Worm (Caenorhabditis elegans) whole organism, L3 larva: ENCODE results near the gene C16C4.17.

Experiments
- ZK546.5 ChIP-seq: sonication (generic microtip); optimal IDR thresholded peaks from 2 replicates; lab custom pipeline; 2017; ENCODE audit warnings: missing biosample characterization, missing genetic modification characterization
- aly-2 ChIP-seq: fragments of 150-350 bp; optimal IDR thresholded peaks from 2 replicates; lab custom pipeline; 2014; ENCODE audit warnings: missing biosample characterization, missing genetic modification characterization
- ama-1 ChIP-seq: fragments of 150-350 bp; optimal IDR thresholded peaks from 2 replicates; lab custom pipeline; 2018
- ceh-16 ChIP-seq: sonication (generic microtip); optimal IDR thresholded peaks from 2 replicates; lab custom pipeline; 2017; ENCODE audit warnings: missing biosample characterization, missing genetic modification characterization
- ceh-28 ChIP-seq: fragments of 150-350 bp; optimal IDR thresholded peaks from 2 replicates; lab custom pipeline; 2014; ENCODE audit warnings: missing biosample characterization, missing genetic modification reagents, missing genetic modification characterization
- ceh-82 ChIP-seq: fragments of 150-350 bp; optimal IDR thresholded peaks from 2 replicates; lab custom pipeline; 2014; ENCODE audit warnings: missing biosample characterization, missing genetic modification characterization
- ceh-9 ChIP-seq: sonication (generic microtip); optimal IDR thresholded peaks from 2 replicates; lab custom pipeline; 2018; ENCODE audit warnings: missing biosample characterization, missing genetic modification characterization
- daf-12 ChIP-seq: fragments of 150-350 bp; optimal IDR thresholded peaks from 2 replicates; lab custom pipeline; 2014; ENCODE audit warnings: missing biosample characterization, missing genetic modification reagents, missing genetic modification characterization
- egl-27 ChIP-seq: sonication (generic microtip); optimal IDR thresholded peaks from 4 replicates; lab custom pipeline; 2017; ENCODE audit warnings: missing biosample characterization, missing genetic modification reagents, missing genetic modification characterization
- egl-5 ChIP-seq: fragments of 150-350 bp; optimal IDR thresholded peaks from 2 replicates; lab custom pipeline; 2017; ENCODE audit warnings: missing biosample characterization, missing genetic modification reagents, missing genetic modification characterization, inconsistent platforms
- elt-1 ChIP-seq: fragments of 150-350 bp; optimal IDR thresholded peaks from 2 replicates; lab custom pipeline; 2014; ENCODE audit warnings: missing biosample characterization, missing genetic modification characterization
- elt-2 ChIP-seq: sonication (generic microtip); optimal IDR thresholded peaks from 2 replicates; lab custom pipeline; 2016; ENCODE audit warnings: missing genetic modification reagents, mild to moderate bottlenecking, missing genetic modification characterization, missing compliant biosample characterization
- eor-1 ChIP-seq, 2 experiments: fragments of 150-350 bp; optimal IDR thresholded peaks; 2 replicates each; lab custom pipeline; 2014 to 2018; ENCODE audit warnings: missing biosample characterization in 2 of 2, missing genetic modification characterization in 2 of 2
- fkh-10 ChIP-seq: sonication (generic microtip); optimal IDR thresholded peaks from 2 replicates; lab custom pipeline; 2017; ENCODE audit warnings: missing biosample characterization, missing genetic modification reagents, missing genetic modification characterization
- fkh-2 ChIP-seq: fragments of 150-350 bp; optimal IDR thresholded peaks from 2 replicates; lab custom pipeline; 2014; ENCODE audit warnings: missing biosample characterization, missing genetic modification reagents, missing genetic modification characterization
- fos-1 ChIP-seq: fragments of 150-350 bp; optimal IDR thresholded peaks from 2 replicates; lab custom pipeline; 2014; ENCODE audit warnings: missing biosample characterization, missing genetic modification characterization
- hmg-11 ChIP-seq: sonication (generic microtip); optimal IDR thresholded peaks from 2 replicates; lab custom pipeline; 2016; ENCODE audit warnings: missing genetic modification characterization, missing compliant biosample characterization
- jun-1 ChIP-seq: fragments of 150-350 bp; optimal IDR thresholded peaks from 2 replicates; lab custom pipeline; 2014; ENCODE audit warnings: missing biosample characterization, missing genetic modification reagents, missing genetic modification characterization
- lin-39 ChIP-seq: fragments of 150-350 bp; optimal IDR thresholded peaks from 2 replicates; lab custom pipeline; 2018; ENCODE audit warnings: missing biosample characterization, missing genetic modification reagents, missing genetic modification characterization
- lsy-12 ChIP-seq: sonication (generic microtip); optimal IDR thresholded peaks from 2 replicates; lab custom pipeline; 2016; ENCODE audit warnings: mild to moderate bottlenecking, missing genetic modification characterization, missing compliant biosample characterization
- mdl-1 ChIP-seq: fragments of 150-350 bp; optimal IDR thresholded peaks from 2 replicates; lab custom pipeline; 2014; ENCODE audit warnings: missing biosample characterization, missing genetic modification characterization
- nfya-1 ChIP-seq: sonication (generic microtip); optimal IDR thresholded peaks from 2 replicates; lab custom pipeline; 2017; ENCODE audit warnings: missing genetic modification characterization, mild to moderate bottlenecking, missing compliant biosample characterization, antibody characterized with exemption, moderate library complexity; ENCODE audit not compliant: insufficient read depth
- nhr-11 ChIP-seq: fragments of 150-350 bp; optimal IDR thresholded peaks from 2 replicates; lab custom pipeline; 2014; ENCODE audit warnings: missing biosample characterization, missing genetic modification characterization
- nhr-12 ChIP-seq: fragments of 150-350 bp; optimal IDR thresholded peaks from 2 replicates; lab custom pipeline; 2014; ENCODE audit warnings: missing biosample characterization, missing genetic modification characterization
- nhr-23 ChIP-seq: fragments of 150-350 bp; optimal IDR thresholded peaks from 2 replicates; lab custom pipeline; 2014; ENCODE audit warnings: missing biosample characterization, missing genetic modification reagents, missing genetic modification characterization
- nhr-25 ChIP-seq: sonication (generic microtip); optimal IDR thresholded peaks from 2 replicates; lab custom pipeline; 2017; ENCODE audit warnings: missing biosample characterization, missing genetic modification characterization
- pqm-1 ChIP-seq: fragments of 150-350 bp; optimal IDR thresholded peaks from 2 replicates; lab custom pipeline; 2017; ENCODE audit warnings: missing biosample characterization, missing genetic modification characterization, inconsistent platforms
- skn-1 ChIP-seq: fragments of 150-350 bp; optimal IDR thresholded peaks from 2 replicates; lab custom pipeline; 2014; ENCODE audit warnings: missing biosample characterization, missing genetic modification characterization
- tbx-2 ChIP-seq: sonication (generic microtip); optimal IDR thresholded peaks from 2 replicates; lab custom pipeline; 2016; ENCODE audit warnings: mild to moderate bottlenecking, missing genetic modification characterization, missing compliant biosample characterization
- unc-39 ChIP-seq: sonication (generic microtip); optimal IDR thresholded peaks from 4 replicates; lab custom pipeline; 2017; ENCODE audit warnings: missing biosample characterization, missing genetic modification characterization
- unc-62 ChIP-seq: fragments of 150-350 bp; sonication (generic microtip); optimal IDR thresholded peaks from 4 replicates; lab custom pipeline; 2014; ENCODE audit warnings: missing biosample characterization, missing genetic modification reagents, missing genetic modification characterization
- ztf-11 ChIP-seq: fragments of 150-350 bp; optimal IDR thresholded peaks from 2 replicates; lab custom pipeline; 2014; ENCODE audit warnings: missing biosample characterization, missing genetic modification characterization

C16C4.17 gene

DNA sequence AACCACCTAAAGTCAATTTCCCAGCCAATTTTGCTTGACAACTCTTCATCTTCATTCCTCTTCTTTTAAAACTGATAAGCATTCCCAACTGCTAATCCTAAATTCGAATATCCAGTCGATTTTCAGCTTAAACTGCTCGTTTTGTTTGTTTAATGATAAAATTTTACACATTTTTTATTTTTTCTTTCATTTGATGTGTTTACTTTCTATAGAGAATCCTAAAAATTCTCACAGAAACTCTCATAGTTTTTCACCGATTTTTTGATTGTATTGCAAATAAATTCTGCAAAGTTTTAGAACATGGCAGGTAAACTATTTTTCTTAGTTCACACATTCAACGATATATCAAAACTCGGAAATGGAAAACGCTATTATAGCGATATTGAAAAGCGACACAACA, 31.4 kb downstream of the C16C4.17 start, which contains the start of gene math-25:
Gene math-25 (plus strand): TSS at position 301 of the 400 bp plus-strand sequence.
- TF ChIP-seq fkh-10 (no peak), egl-27 (tag; lab: Kevin White, UChicago) (no peak), skn-1 (no peak), unc-62 (no peak), nfya-1 (tag; lab: Kevin White, UChicago) (no peak), mdl-1 (no peak), ceh-28 (tag; lab: Kevin White, UChicago) (no peak), ama-1 (no peak), ztf-11 (tag; lab: Kevin White, UChicago) (no peak), aly-2 (tag; lab: Kevin White, UChicago) (no peak)

DNA sequence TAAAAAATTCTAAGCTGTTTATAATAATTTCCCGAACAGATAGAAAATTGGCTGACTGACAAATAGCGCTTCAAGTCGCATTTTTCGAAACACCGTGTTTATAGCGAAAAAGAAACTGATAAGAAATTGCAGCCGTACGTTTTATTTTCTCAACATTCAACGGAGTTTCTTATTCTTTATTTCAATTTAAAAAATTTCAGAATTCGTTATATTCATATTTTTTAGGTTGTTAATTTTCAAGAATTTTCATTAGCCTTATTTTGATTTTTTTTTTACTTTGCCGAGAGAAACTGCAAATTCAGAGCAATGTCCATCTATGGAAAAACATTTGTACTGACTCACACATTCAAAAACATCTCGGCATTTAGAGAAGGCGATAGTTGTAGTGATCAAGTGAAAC, 33.6 kb downstream of the C16C4.17 start, which contains the start of gene C46F9.6:
Gene C46F9.6 (plus strand): TSS at position 301 of the 400 bp plus-strand sequence.
- TF ChIP-seq hmg-11 (tag; lab: Kevin White, UChicago) = no peak
- no peak for TF ChIP-seq fos-1
- TF ChIP-seq elt-2 (tag; lab: Kevin White, UChicago) = peak; percentile 19

DNA sequence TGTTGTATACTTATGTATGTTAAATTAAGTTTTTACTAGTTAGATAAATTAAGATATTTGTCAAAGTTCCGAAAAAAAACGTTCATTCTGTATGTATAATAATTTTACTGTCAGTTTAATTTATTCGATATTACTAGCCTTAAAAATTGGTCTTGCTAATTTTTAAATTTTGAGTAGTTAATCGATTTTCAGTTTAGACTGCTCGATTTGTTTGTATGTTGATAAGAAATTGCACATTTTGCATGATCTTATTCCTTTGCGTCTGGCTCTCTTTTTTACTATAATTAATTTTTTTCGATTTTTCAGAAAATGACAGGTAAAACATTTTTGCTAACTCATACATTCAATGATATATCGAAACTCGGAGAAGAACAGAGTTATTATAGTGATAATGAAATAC, 35.6 kb downstream of the C16C4.17 start, which contains the start of gene math-24:
Gene math-24 (plus strand): TSS at position 301 of the 400 bp plus-strand sequence.
- TF ChIP-seq ceh-28 (tag; lab: Kevin White, UChicago) = no peak
- no peak for TF ChIP-seq hmg-11 (tag; lab: Kevin White, UChicago)
- TF ChIP-seq tbx-2 (tag; lab: Kevin White, UChicago) = no peak
- TF ChIP-seq ztf-11 (tag; lab: Kevin White, UChicago) = no peak
- TF ChIP-seq ceh-82 (tag; lab: Kevin White, UChicago) = no peak
- no peak for TF ChIP-seq ama-1
- no peak for TF ChIP-seq ceh-9 (tag; lab: Kevin White, UChicago)

DNA sequence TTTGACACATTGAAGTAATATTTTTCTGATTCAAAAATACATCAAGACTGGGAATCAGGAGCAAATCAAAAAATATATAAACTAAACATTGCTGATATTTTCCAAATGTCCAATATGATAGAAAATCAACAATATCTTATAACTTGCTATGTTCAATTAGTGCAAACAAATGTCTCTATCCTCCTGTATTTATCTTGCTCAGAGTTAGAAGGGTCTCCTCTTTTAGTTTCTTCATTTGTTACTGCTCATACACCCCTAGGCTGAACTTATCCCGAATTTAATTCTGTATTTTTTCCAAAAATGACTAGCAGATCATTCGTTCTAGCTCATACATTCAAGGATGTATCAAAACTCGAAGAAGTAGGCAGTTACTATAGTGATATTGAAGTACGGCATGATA, 37.6 kb downstream of the C16C4.17 start, which contains the start of gene math-23:
Gene math-23 (plus strand): TSS at position 301 of the 400 bp plus-strand sequence.
- TF ChIP-seq lsy-12 (tag; lab: Kevin White, UChicago) (no peak), nfya-1 (tag; lab: Kevin White, UChicago) (no peak), ZK546.5 (tag; lab: Kevin White, UChicago) (no peak), mdl-1 (no peak)

DNA sequence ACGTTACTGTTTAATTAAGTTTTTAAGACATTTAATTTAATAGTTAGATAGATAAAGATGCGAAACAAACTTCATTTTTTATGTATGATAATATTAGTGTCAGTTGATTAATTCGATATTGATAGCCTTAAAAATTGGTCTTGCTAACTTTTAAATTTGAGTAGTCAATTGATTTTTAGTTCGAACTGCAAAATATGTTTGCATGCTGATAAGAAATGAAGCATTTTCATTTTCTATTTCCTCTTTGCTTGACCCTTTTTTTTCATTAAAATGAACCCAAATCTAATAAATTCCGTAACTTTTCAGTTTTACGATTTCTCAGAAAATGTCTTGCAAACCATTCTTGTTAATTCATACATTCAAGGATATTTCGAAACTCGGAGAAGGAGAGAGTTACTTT, 40.7 kb downstream of the C16C4.17 start, which contains the start of gene math-22:
Gene math-22 (plus strand): TSS at position 301 of the 400 bp plus-strand sequence.
- TF ChIP-seq nhr-12 (tag; lab: Kevin White, UChicago) (no peak), pqm-1 (tag; lab: Kevin White, UChicago) (peak; percentile 16), nhr-23 (tag; lab: Kevin White, UChicago) (no peak), egl-27 (tag; lab: Kevin White, UChicago) (no peak), daf-12 (tag; lab: Kevin White, UChicago) (no peak)

DNA sequence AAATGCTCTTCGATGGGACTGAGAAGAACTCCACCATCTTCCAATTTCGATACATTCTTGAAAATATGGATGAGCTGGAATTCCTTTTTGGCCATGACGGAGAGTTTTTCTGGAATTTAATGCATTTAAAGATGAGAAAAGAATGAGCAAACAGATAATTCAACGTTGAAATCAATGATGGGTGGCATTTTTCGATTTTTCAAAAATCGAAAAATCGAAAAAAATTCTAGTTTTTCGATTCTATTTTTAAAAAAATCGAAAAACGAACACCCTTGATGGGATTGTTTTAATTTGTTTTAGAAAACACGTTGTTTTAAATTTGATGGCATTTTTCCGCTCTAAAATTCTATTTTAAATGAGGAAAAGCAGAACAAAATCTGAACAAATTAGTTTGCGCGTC, 48.4 kb downstream of the C16C4.17 start, which contains the start of gene math-31:
Gene math-31 (minus strand): TSS at position 101 of the 400 bp plus-strand sequence.
- TF ChIP-seq nhr-25 (tag; lab: Kevin White, UChicago) (no peak), eor-1 (tag; optimal IDR thresholded peaks at IDR 0.05; lab: Kevin White, UChicago) (no peak), egl-5 (tag; lab: Kevin White, UChicago) (no peak), fkh-2 (tag; lab: Kevin White, UChicago) (no peak), nhr-11 (tag; lab: Kevin White, UChicago) (no peak), elt-1 (tag; lab: Kevin White, UChicago) (no peak), pqm-1 (tag; lab: Kevin White, UChicago) (no peak), lin-39 (tag; lab: Kevin White, UChicago) (no peak), jun-1 (tag; lab: Kevin White, UChicago) (no peak), ZK546.5 (tag; lab: Kevin White, UChicago) (no peak), ceh-16 (no peak), mdl-1 (no peak), unc-39 (no peak), elt-2 (tag; lab: Kevin White, UChicago) (no peak)
